Worm (Caenorhabditis elegans) whole organism, midembryonic: Measurements from ENCODE around the gene rec-8.

Experiments
- T22C8.4 ChIP-seq: fragments of 200-800 bp; sonication (Bioruptor generic); IDR thresholded peaks from 2 replicates; pipeline ENCODE4 v1.3.6; 2022; ENCODE audit warnings: missing genetic modification characterization, missing compliant biosample characterization
- cog-1 ChIP-seq: sonication (generic microtip); optimal IDR thresholded peaks from 2 replicates; lab custom pipeline; 2016; ENCODE audit warnings: missing genetic modification characterization, missing compliant biosample characterization
- klf-2 ChIP-seq: fragments of 200-800 bp; sonication (Bioruptor generic); conservative IDR thresholded peaks from 2 replicates; pipeline ENCODE4 v1.3.6; 2022; ENCODE audit warnings: missing genetic modification reagents, missing genetic modification characterization, missing compliant biosample characterization
- ref-1 ChIP-seq: fragments of 200-800 bp; sonication (Bioruptor generic); conservative IDR thresholded peaks from 2 replicates; pipeline ENCODE4 v1.3.6; 2022; ENCODE audit warnings: missing genetic modification reagents, missing genetic modification characterization, missing compliant biosample characterization
- ztf-23 ChIP-seq: fragments of 200-800 bp; sonication (Bioruptor generic); IDR thresholded peaks from 2 replicates; pipeline ENCODE4 v1.3.6; 2022; ENCODE audit warnings: missing genetic modification reagents, missing genetic modification characterization, missing compliant biosample characterization
- ztf-29 ChIP-seq: fragments of 200-800 bp; sonication (Bioruptor generic); IDR thresholded peaks from 2 replicates; pipeline ENCODE4 v1.3.6; 2022; ENCODE audit warnings: missing genetic modification reagents, missing genetic modification characterization, missing compliant biosample characterization

DNA sequence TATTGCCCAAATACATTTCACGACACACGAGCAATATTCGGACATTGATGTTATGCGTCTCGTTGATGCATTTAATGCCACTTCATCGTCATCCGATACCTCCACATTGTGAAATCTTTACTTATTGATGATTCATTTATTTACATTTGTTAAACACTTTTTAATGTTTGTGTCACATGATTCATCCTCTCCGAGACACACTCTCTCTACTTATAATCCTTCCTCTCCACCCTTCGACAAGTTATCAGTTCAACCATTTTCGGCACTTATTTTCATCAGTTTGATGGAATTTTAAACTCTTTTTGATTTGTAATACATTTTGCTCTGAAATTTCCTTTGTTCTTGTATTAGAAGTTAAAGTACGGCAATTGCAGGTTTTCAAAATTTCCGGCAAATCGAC lies 6.9 kb downstream of the rec-8 start:
- TF ChIP-seq T22C8.4 (GFP tag; lab: Robert Waterston, UW) (no peak), ztf-23 (no peak), ref-1 (GFP tag; lab: Robert Waterston, UW) (no peak), cog-1 (tag; lab: Kevin White, UChicago) (no peak), klf-2 (no peak), ztf-29 (GFP tag; lab: Robert Waterston, UW) (no peak)
